Worm (Caenorhabditis elegans) whole organism, midembryonic: ENCODE data around the gene K09D9.14.

Experiments used
- T22C8.4 ChIP-seq: fragments of 200-800 bp; sonication (Bioruptor generic); IDR thresholded peaks from 2 replicates; pipeline ENCODE4 v1.3.6; 2022; ENCODE audit warnings: missing genetic modification characterization, missing compliant biosample characterization
- cog-1 ChIP-seq: sonication (generic microtip); optimal IDR thresholded peaks from 2 replicates; lab custom pipeline; 2016; ENCODE audit warnings: missing genetic modification characterization, missing compliant biosample characterization
- flt-1 ChIP-seq: fragments of 200-800 bp; sonication (Bioruptor generic); IDR thresholded peaks from 2 replicates; pipeline ENCODE4 v1.3.6; 2022; ENCODE audit warnings: missing genetic modification characterization, missing compliant biosample characterization
- klf-2 ChIP-seq: fragments of 200-800 bp; sonication (Bioruptor generic); conservative IDR thresholded peaks from 2 replicates; pipeline ENCODE4 v1.3.6; 2022; ENCODE audit warnings: missing genetic modification reagents, missing genetic modification characterization, missing compliant biosample characterization
- med-1 ChIP-seq: sonication (generic microtip); optimal IDR thresholded peaks from 2 replicates; lab custom pipeline; 2017; ENCODE audit warnings: missing genetic modification characterization, mild to moderate bottlenecking, missing compliant biosample characterization, antibody characterized with exemption, missing genetic modification reagents; ENCODE audit not compliant: insufficient read depth
- ref-1 ChIP-seq: fragments of 200-800 bp; sonication (Bioruptor generic); conservative IDR thresholded peaks from 2 replicates; pipeline ENCODE4 v1.3.6; 2022; ENCODE audit warnings: missing genetic modification reagents, missing genetic modification characterization, missing compliant biosample characterization
- tab-1 ChIP-seq: fragments of 200-800 bp; sonication (Bioruptor generic); IDR thresholded peaks from 2 replicates; pipeline ENCODE4 v1.3.6; 2022; ENCODE audit warnings: missing genetic modification characterization, missing compliant biosample characterization
- ztf-23 ChIP-seq: fragments of 200-800 bp; sonication (Bioruptor generic); IDR thresholded peaks from 2 replicates; pipeline ENCODE4 v1.3.6; 2022; ENCODE audit warnings: missing genetic modification reagents, missing genetic modification characterization, missing compliant biosample characterization
- ztf-29 ChIP-seq: fragments of 200-800 bp; sonication (Bioruptor generic); IDR thresholded peaks from 2 replicates; pipeline ENCODE4 v1.3.6; 2022; ENCODE audit warnings: missing genetic modification reagents, missing genetic modification characterization, missing compliant biosample characterization

Gene K09D9.14

DNA sequence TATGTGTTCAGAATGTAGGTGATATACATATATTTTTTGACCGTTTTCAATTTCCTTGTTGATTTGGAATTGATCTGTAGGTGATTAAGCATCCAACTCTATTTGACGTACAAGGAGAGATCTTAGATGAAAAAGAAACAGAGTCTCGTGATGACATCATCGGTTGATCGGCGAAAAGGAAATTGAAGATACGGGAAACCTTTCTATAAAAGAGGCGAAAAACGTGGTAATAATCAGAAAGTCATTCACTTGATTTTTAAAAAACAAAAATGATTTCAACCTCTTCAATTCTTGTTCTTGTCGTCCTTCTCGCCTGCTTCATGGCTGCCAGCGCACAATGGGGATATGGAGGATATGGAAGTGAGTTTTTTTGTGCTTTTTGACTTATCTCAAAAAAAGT, 37.5 kb downstream of the K09D9.14 start, which contains the start of gene nlp-29:
TSS of gene nlp-29 (plus strand) at position 248 of the 400 bp plus-strand sequence.
- no peak for TF ChIP-seq cog-1 (tag; lab: Kevin White, UChicago)

DNA sequence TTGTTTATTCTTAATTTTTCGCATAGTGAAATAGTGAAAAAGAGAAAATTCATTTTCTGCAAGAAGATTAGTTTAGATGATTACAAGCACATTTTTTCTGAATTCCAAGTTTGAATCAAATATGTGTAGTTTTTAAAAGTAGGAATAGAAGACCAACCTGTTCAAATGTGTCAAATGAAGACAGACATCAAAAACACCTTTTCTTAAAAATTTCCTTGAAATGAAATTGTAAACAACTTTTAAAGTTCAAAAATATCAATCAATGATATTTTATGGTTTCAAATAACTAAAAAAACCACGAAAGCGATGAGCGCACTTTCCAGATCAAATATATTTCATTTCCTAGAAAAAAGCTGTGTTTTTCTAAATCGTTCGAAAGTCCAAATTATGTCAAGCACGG, 40.0 kb downstream of the K09D9.14 start, which contains the start of gene nlp-30:
TSS of gene nlp-30 (plus strand) at position 301 of the 400 bp plus-strand sequence.
- TF ChIP-seq flt-1 (GFP tag; lab: Robert Waterston, UW) (no peak), cog-1 (tag; lab: Kevin White, UChicago) (no peak), ztf-23 (GFP tag; lab: Robert Waterston, UW) (no peak), tab-1 (GFP tag; lab: Robert Waterston, UW) (no peak)

- TF ChIP-seq klf-2 (no peak), ref-1 (no peak), ztf-23 (GFP tag; lab: Robert Waterston, UW) (no peak), tab-1 (GFP tag; lab: Robert Waterston, UW) (no peak), med-1 (no peak)
These were observed 41.3 kb downstream of the K09D9.14 start for ce11 chrV:3980228-3980933.

DNA sequence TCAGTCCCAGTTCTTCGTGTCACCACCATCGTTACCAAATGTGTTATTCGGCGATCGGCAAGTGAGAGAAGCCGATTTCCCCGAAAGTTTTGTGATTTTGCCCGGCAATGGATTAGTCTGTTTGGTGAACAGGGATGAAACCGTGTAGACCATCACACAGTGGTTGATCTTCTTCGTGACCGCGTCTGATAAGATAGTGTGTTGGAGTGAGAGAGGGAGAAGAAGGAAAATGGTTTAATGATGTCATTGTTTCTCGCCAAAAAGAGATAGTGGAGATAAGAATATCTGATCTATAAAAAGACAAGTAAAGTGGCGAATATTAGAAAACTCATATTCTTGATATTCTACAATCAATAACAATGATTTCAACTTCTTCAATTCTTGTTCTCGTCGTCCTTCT, 41.9 kb downstream of the K09D9.14 start, which contains the start of gene nlp-31:
TSS of gene nlp-31 (plus strand) at position 237 of the 400 bp plus-strand sequence.
- TF ChIP-seq flt-1 (GFP tag; lab: Robert Waterston, UW) (no peak), ztf-23 (GFP tag; lab: Robert Waterston, UW) (no peak), ref-1 (no peak), ztf-29 (GFP tag; lab: Robert Waterston, UW) (no peak), klf-2 (no peak), med-1 (no peak), tab-1 (GFP tag; lab: Robert Waterston, UW) (no peak), cog-1 (tag; lab: Kevin White, UChicago) (no peak), T22C8.4 (GFP tag; lab: Robert Waterston, UW) (no peak)

DNA sequence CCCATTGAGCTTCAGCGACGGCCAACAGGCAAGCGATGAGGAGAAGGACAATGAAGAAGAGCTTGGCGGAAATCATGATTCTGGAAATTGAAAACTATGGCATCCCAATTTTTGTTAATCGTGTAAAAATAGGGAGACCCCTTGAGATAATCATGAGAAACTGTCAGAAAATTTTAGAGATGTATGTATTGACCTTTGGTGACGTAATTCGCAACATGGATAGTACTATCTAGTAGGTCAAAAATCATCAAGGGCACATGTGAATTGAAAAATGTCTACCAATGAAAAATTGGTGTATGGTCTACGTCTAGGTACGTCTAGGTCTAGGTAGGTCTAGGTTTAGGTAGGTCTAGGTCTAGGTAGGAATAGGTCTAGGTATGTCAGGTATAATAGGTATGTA, 42.6 kb downstream of the K09D9.14 start, which contains the start of gene nlp-34:
TSS of gene nlp-34 (minus strand) at position 82 of the 400 bp plus-strand sequence.
- TF ChIP-seq ztf-29 (GFP tag; lab: Robert Waterston, UW) = no peak
- TF ChIP-seq cog-1 (tag; lab: Kevin White, UChicago) = no peak
- TF ChIP-seq flt-1 (GFP tag; lab: Robert Waterston, UW) = no peak
- no peak for TF ChIP-seq tab-1 (GFP tag; lab: Robert Waterston, UW)
- no peak for TF ChIP-seq ztf-23 (GFP tag; lab: Robert Waterston, UW)
- no peak for TF ChIP-seq klf-2
- no peak for TF ChIP-seq ref-1
- TF ChIP-seq T22C8.4 (GFP tag; lab: Robert Waterston, UW) = no peak
- no peak for TF ChIP-seq med-1

DNA sequence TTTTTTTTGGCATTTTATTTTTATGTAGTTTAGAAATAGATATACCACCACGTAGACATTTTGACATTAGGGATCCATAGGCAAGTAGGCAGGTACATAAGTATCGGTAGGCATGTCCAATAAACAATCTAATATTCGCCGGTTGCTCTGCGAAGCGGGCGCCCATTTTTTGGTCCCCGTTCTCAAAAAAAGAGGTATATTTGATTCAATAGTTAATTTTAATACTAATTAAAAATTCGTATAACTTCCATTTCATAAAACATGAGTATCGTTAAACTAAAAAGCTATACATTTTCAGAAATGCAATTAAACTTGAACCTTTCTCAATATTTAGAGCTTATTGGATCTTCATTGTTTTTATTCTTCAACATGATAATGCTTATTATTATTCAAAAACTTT, 44.7 kb downstream of the K09D9.14 start, which contains the start of gene str-83:
TSS of gene str-83 (plus strand) at position 301 of the 400 bp plus-strand sequence.
- TF ChIP-seq med-1 (no peak), tab-1 (GFP tag; lab: Robert Waterston, UW) (no peak), ztf-23 (GFP tag; lab: Robert Waterston, UW) (no peak), flt-1 (GFP tag; lab: Robert Waterston, UW) (no peak), ztf-29 (GFP tag; lab: Robert Waterston, UW) (no peak), T22C8.4 (GFP tag; lab: Robert Waterston, UW) (no peak), ref-1 (no peak), cog-1 (tag; lab: Kevin White, UChicago) (no peak), klf-2 (no peak)

DNA sequence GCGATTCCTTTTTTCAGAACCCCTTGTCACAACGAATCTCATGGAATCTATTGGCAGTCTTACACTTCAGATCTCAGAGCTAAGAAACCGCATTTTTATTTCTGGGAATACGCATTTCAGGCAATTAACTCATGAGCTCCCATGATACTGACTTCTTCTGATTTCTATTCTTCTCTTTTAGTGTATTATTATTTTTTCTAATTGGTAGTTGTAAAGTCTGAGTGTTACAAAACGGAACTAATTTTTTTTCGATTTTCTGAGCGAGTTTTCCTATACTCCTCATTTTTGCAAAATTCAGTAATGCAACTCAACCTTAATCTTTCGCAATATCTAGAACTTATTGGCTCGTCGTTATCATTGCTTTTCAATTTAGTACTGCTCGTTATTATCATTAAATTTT, 47.3 kb downstream of the K09D9.14 start, which contains the start of gene str-82:
TSS of gene str-82 (plus strand) at position 301 of the 400 bp plus-strand sequence.
- TF ChIP-seq ref-1 (no peak), flt-1 (GFP tag; lab: Robert Waterston, UW) (no peak), ztf-23 (GFP tag; lab: Robert Waterston, UW) (no peak), ztf-29 (GFP tag; lab: Robert Waterston, UW) (no peak), cog-1 (tag; lab: Kevin White, UChicago) (no peak), T22C8.4 (GFP tag; lab: Robert Waterston, UW) (no peak), med-1 (no peak), tab-1 (GFP tag; lab: Robert Waterston, UW) (no peak), klf-2 (no peak)

ce11 chrV:3972846-3973245, 48.8 kb downstream of the K09D9.14 start, which contains the start of gene cyp-34A10:
cyp-34A10 (minus strand) TSS chrV:3972991.
- no peak for TF ChIP-seq cog-1 (tag; lab: Kevin White, UChicago)
- no peak for TF ChIP-seq med-1
- TF ChIP-seq T22C8.4 (GFP tag; lab: Robert Waterston, UW) = no peak
- TF ChIP-seq ztf-29 (GFP tag; lab: Robert Waterston, UW) = no peak
- TF ChIP-seq ref-1 = no peak
- no peak for TF ChIP-seq flt-1 (GFP tag; lab: Robert Waterston, UW)
- no peak for TF ChIP-seq tab-1 (GFP tag; lab: Robert Waterston, UW)
- no peak for TF ChIP-seq klf-2
- TF ChIP-seq ztf-23 (GFP tag; lab: Robert Waterston, UW) = no peak
